Comparison of ENCODE assay signal across 6 fruit fly cellular contexts in genomic region chr2L:277122-277671, dm6.
TF ChIP-seq lines count a peak whose summit lies in the region.

Gene smo, plus strand, starts transcription at chr2L:277582.

- peak; percentile 32 to 54 for TF ChIP-seq CTCF in S2 (optimal IDR thresholded peaks at IDR 0.05; lab: Kevin White, UChicago)
- no peak for TF ChIP-seq CTCF in whole organism, embryonic (GFP tag; optimal IDR thresholded peaks at IDR 0.05; lab: Kevin White, UChicago)

TF ChIP-seq in whole organism, adult, 20 proteins besides CTCF, POLR2A, EP300 and RAD21:
- TF ChIP-seq CG5204 (GFP tag; optimal IDR thresholded peaks at IDR 0.05; lab: Kevin White, UChicago) (no peak), CG14711 (tag; optimal IDR thresholded peaks at IDR 0.05; lab: Kevin White, UChicago) (peak; percentile 17), CG1620 (GFP tag; optimal IDR thresholded peaks at IDR 0.05; lab: Kevin White, UChicago) (peak; percentile 25), bab1 (GFP tag; optimal IDR thresholded peaks at IDR 0.05; lab: Kevin White, UChicago) (peak; percentile 33), Mnt (GFP tag; optimal IDR thresholded peaks at IDR 0.05; lab: Kevin White, UChicago) (peak; percentile 75), tj (GFP tag; optimal IDR thresholded peaks at IDR 0.05; lab: Kevin White, UChicago) (peak; percentile 21), pad (GFP tag; optimal IDR thresholded peaks at IDR 0.05; lab: Kevin White, UChicago) (no peak), Crg-1 (GFP tag; optimal IDR thresholded peaks at IDR 0.05; lab: Kevin White, UChicago) (peak; percentile 1), cnc (optimal IDR thresholded peaks at IDR 0.05; lab: Kevin White, UChicago) (no peak), CG7101 (tag; optimal IDR thresholded peaks at IDR 0.05; lab: Kevin White, UChicago) (no peak), kay (GFP tag; lab: Kevin White, UChicago; ENCODE audit: borderline replicate concordance) (no peak), cic (GFP tag; optimal IDR thresholded peaks at IDR 0.05; lab: Kevin White, UChicago) (no peak)
TF ChIP-seq in whole organism, adult: peak in this region for 6.

TF ChIP-seq in whole organism, embryonic, 481 proteins besides CTCF, POLR2A, EP300 and RAD21 (continues in another document):
- peak; percentile 41; the same call in 2 of the 3 replicates for TF ChIP-seq CG17361 (GFP tag; IDR thresholded peaks at IDR 0.05; lab: Robert Waterston, UW)
- TF ChIP-seq unpg (GFP tag; optimal IDR thresholded peaks at IDR 0.05; lab: Kevin White, UChicago) = no peak
- TF ChIP-seq Doc3 (GFP tag; IDR thresholded peaks at IDR 0.05; lab: Robert Waterston, UW; ENCODE audit: partially characterized antibody) = peak; percentile 75
- TF ChIP-seq ewg (GFP tag; optimal IDR thresholded peaks at IDR 0.05; lab: Kevin White, UChicago) = peak; percentile 37
- peak; percentile 44 for TF ChIP-seq Max (GFP tag; optimal IDR thresholded peaks at IDR 0.05; lab: Kevin White, UChicago)
- peak; percentile 87 for TF ChIP-seq Bgb (GFP tag; IDR thresholded peaks at IDR 0.05; lab: Robert Waterston, UW; ENCODE audit: partially characterized antibody)
- peak in 1 of 2 experiments; percentile 33 for TF ChIP-seq tll (GFP tag; optimal IDR thresholded peaks at IDR 0.05; lab: Kevin White, UChicago)
- TF ChIP-seq Hr51 (GFP tag; optimal IDR thresholded peaks at IDR 0.05; lab: Kevin White, UChicago) = peak in 1 of 2 experiments; percentile 68
- peak; percentile 80 for TF ChIP-seq CG34224 (GFP tag; IDR thresholded peaks at IDR 0.05; lab: Robert Waterston, UW; ENCODE audit: partially characterized antibody)
- TF ChIP-seq CG2116 (GFP tag; optimal IDR thresholded peaks at IDR 0.05; lab: Kevin White, UChicago) = peak; percentile 90
- TF ChIP-seq MESR4 (GFP tag; optimal IDR thresholded peaks at IDR 0.05; lab: Kevin White, UChicago) = peak; percentile 67
- no peak for TF ChIP-seq al (GFP tag; IDR thresholded peaks at IDR 0.05; lab: Robert Waterston, UW)
- TF ChIP-seq CG2202 (tag; optimal IDR thresholded peaks at IDR 0.05; lab: Kevin White, UChicago) = no peak
- no peak for TF ChIP-seq CG9215 (GFP tag; IDR thresholded peaks at IDR 0.05; lab: Robert Waterston, UW)
- TF ChIP-seq vnd (GFP tag; IDR thresholded peaks at IDR 0.05; lab: Robert Waterston, UW; ENCODE audit: partially characterized antibody) = peak; percentile 79
- TF ChIP-seq kni (GFP tag; optimal IDR thresholded peaks at IDR 0.05; lab: Kevin White, UChicago) = no peak
- peak; percentile 57 for TF ChIP-seq CG9932 (GFP tag; IDR thresholded peaks at IDR 0.05; lab: Robert Waterston, UW)
- peak; percentile 61 for TF ChIP-seq jumu (GFP tag; optimal IDR thresholded peaks at IDR 0.05; lab: Kevin White, UChicago)

TF ChIP-seq in whole organism, prepupa, 60 proteins besides CTCF, POLR2A, EP300 and RAD21:
- TF ChIP-seq fkh (GFP tag; optimal IDR thresholded peaks at IDR 0.05; lab: Kevin White, UChicago) = peak; percentile 95
- TF ChIP-seq achi (GFP tag; optimal IDR thresholded peaks at IDR 0.05; lab: Kevin White, UChicago) = no peak
- TF ChIP-seq cyc (GFP tag; optimal IDR thresholded peaks at IDR 0.05; lab: Kevin White, UChicago) = peak; percentile 22
- peak; percentile 47 for TF ChIP-seq CG31627 (GFP tag; optimal IDR thresholded peaks at IDR 0.05; lab: Kevin White, UChicago)
- TF ChIP-seq CG11294 (GFP tag; IDR thresholded peaks at IDR 0.05; lab: Robert Waterston, UW) = no peak
- peak; percentile 10 for TF ChIP-seq lz (GFP tag; optimal IDR thresholded peaks at IDR 0.05; lab: Kevin White, UChicago)
- TF ChIP-seq esn (GFP tag; optimal IDR thresholded peaks at IDR 0.05; lab: Kevin White, UChicago) = peak; percentile 35

TF ChIP-seq in whole organism, pupa, 21 proteins besides CTCF, POLR2A, EP300 and RAD21:
- TF ChIP-seq CG12605 (GFP tag; IDR thresholded peaks at IDR 0.05; lab: Robert Waterston, UW) (no peak), EcR (GFP tag; optimal IDR thresholded peaks at IDR 0.05; lab: Kevin White, UChicago) (peak; percentile 27)

TF ChIP-seq in whole organism, wandering third instar larva, 38 proteins besides CTCF, POLR2A, EP300 and RAD21:
- no peak for TF ChIP-seq dmrt93B (GFP tag; optimal IDR thresholded peaks at IDR 0.05; lab: Kevin White, UChicago)
- TF ChIP-seq Hr83 (GFP tag; optimal IDR thresholded peaks at IDR 0.05; lab: Kevin White, UChicago; ENCODE audit: poor library complexity, severe bottlenecking) = peak; percentile 49
- TF ChIP-seq HLH106 (tag; optimal IDR thresholded peaks at IDR 0.05; lab: Kevin White, UChicago) = peak; percentile 7
- peak; percentile 46 for TF ChIP-seq Myc (optimal IDR thresholded peaks at IDR 0.05; lab: Kevin White, UChicago)
- peak; percentile 5 for TF ChIP-seq Jra (GFP tag; optimal IDR thresholded peaks at IDR 0.05; lab: Kevin White, UChicago)
- no peak for TF ChIP-seq Rel (GFP tag; optimal IDR thresholded peaks at IDR 0.05; lab: Kevin White, UChicago)
- peak; percentile 87 for TF ChIP-seq Rel (tag; optimal IDR thresholded peaks at IDR 0.05; lab: Kevin White, UChicago)
- no peak for TF ChIP-seq Mio (GFP tag; optimal IDR thresholded peaks at IDR 0.05; lab: Kevin White, UChicago)
- peak; percentile 25 for TF ChIP-seq ey (GFP tag; optimal IDR thresholded peaks at IDR 0.05; lab: Kevin White, UChicago)
